Fruit fly (Drosophila melanogaster) whole organism, embryonic: ENCODE measurements around the gene kibra.

Source experiments
- Ada2b ChIP-seq: fragments of 200-800 bp; sonication (Bioruptor generic); IDR thresholded peaks from 2 replicates; pipeline ENCODE4 v1.3.6; 2022; ENCODE audit warnings: missing biosample characterization, missing genetic modification characterization
- CG10267 ChIP-seq: fragments of 200-800 bp; sonication (Bioruptor generic); optimal IDR thresholded peaks from 2 replicates; lab custom pipeline; 2018; ENCODE audit warnings: missing biosample characterization, mild to moderate bottlenecking, missing genetic modification characterization, moderate library complexity
- CG11085 ChIP-seq: fragments of 200-800 bp; sonication (Bioruptor generic); IDR thresholded peaks from 2 replicates; pipeline ENCODE4 v1.3.6; 2022; ENCODE audit warnings: missing biosample characterization, missing genetic modification characterization
- CG11093 ChIP-seq: fragments of 200-800 bp; sonication (Bioruptor generic); IDR thresholded peaks from 3 replicates; pipeline ENCODE4 v1.3.6; 2022; ENCODE audit warnings: missing biosample characterization, missing genetic modification characterization
- CG13123 ChIP-seq: fragments of 200-800 bp; sonication (Bioruptor generic); optimal IDR thresholded peaks from 2 replicates; lab custom pipeline; 2016; ENCODE audit warnings: missing biosample characterization, missing genetic modification characterization
- CG13424 ChIP-seq: fragments of 200-800 bp; sonication (Bioruptor generic); optimal IDR thresholded peaks from 2 replicates; lab custom pipeline; 2019; ENCODE audit warnings: missing biosample characterization, mild to moderate bottlenecking, missing genetic modification characterization, moderate library complexity
- CG16813 ChIP-seq: fragments of 200-800 bp; sonication (Bioruptor generic); IDR thresholded peaks from 3 replicates; pipeline ENCODE4 v1.3.6; 2022; ENCODE audit warnings: missing biosample characterization, missing genetic modification characterization; ENCODE audit not compliant: partially characterized antibody
- CG18476 ChIP-seq: fragments of 200-800 bp; sonication (Bioruptor generic); optimal IDR thresholded peaks from 2 replicates; lab custom pipeline; 2016; ENCODE audit warnings: missing biosample characterization, mild to moderate bottlenecking, missing genetic modification characterization
- CG2120 ChIP-seq: fragments of 200-800 bp; sonication (Bioruptor generic); optimal IDR thresholded peaks from 3 replicates; lab custom pipeline; 2016; ENCODE audit warnings: missing biosample characterization, missing genetic modification characterization
- CG3065 ChIP-seq: fragments of 200-800 bp; sonication (Bioruptor generic); optimal IDR thresholded peaks from 2 replicates; lab custom pipeline; 2016; ENCODE audit warnings: missing biosample characterization, missing genetic modification characterization
- CG32532 ChIP-seq: fragments of 200-800 bp; sonication (Bioruptor generic); IDR thresholded peaks from 2 replicates; pipeline ENCODE4 v1.3.6; 2022; ENCODE audit warnings: missing biosample characterization, missing genetic modification characterization
- CG32767 ChIP-seq: fragments of 200-800 bp; sonication (Bioruptor generic); IDR thresholded peaks from 2 replicates; pipeline ENCODE4 v1.3.6; 2022; ENCODE audit warnings: missing biosample characterization, missing genetic modification characterization
- CG3281 ChIP-seq: fragments of 200-800 bp; sonication (Bioruptor generic); optimal IDR thresholded peaks from 3 replicates; lab custom pipeline; 2017; ENCODE audit warnings: missing biosample characterization, mild to moderate bottlenecking, missing genetic modification characterization
- CG34422 ChIP-seq: fragments of 200-800 bp; sonication (Bioruptor generic); IDR thresholded peaks from 3 replicates; pipeline ENCODE4 v1.3.6; 2022; ENCODE audit warnings: missing biosample characterization, missing genetic modification characterization
- CG3847 ChIP-seq: fragments of 200-800 bp; sonication (Bioruptor generic); IDR thresholded peaks from 2 replicates; pipeline ENCODE4 v1.3.6; 2022; ENCODE audit warnings: missing biosample characterization, missing genetic modification characterization
- CG4328 ChIP-seq: fragments of 200-800 bp; sonication (Bioruptor generic); optimal IDR thresholded peaks from 3 replicates; lab custom pipeline; 2017; ENCODE audit warnings: missing biosample characterization, missing genetic modification reagents, missing genetic modification characterization
- CG5953 ChIP-seq: fragments of 200-800 bp; sonication (Bioruptor generic); IDR thresholded peaks from 2 replicates; pipeline ENCODE4 v1.3.6; 2022; ENCODE audit warnings: missing biosample characterization, missing genetic modification characterization
- CG7372 ChIP-seq: fragments of 200-800 bp; sonication (Bioruptor generic); IDR thresholded peaks from 2 replicates; pipeline ENCODE4 v1.3.6; 2022; ENCODE audit warnings: missing biosample characterization, missing genetic modification characterization
- CG7987 ChIP-seq: fragments of 200-800 bp; sonication (Bioruptor generic); optimal IDR thresholded peaks from 2 replicates; lab custom pipeline; 2018; ENCODE audit warnings: missing biosample characterization, mild to moderate bottlenecking, missing genetic modification characterization, moderate library complexity
- CG9437 ChIP-seq: fragments of 200-800 bp; sonication (Bioruptor generic); optimal IDR thresholded peaks from 2 replicates; lab custom pipeline; 2018; ENCODE audit warnings: missing biosample characterization, mild to moderate bottlenecking, missing genetic modification characterization
- Camta ChIP-seq: fragments of 200-800 bp; sonication (Bioruptor generic); optimal IDR thresholded peaks from 2 replicates; lab custom pipeline; 2016; ENCODE audit warnings: missing biosample characterization, missing genetic modification characterization
- Dek ChIP-seq: fragments of 200-800 bp; sonication (Bioruptor generic); optimal IDR thresholded peaks from 3 replicates; lab custom pipeline; 2019; ENCODE audit warnings: missing biosample characterization, mild to moderate bottlenecking, missing genetic modification characterization, moderate library complexity
- Gug ChIP-seq: fragments of 200-800 bp; sonication (Bioruptor generic); IDR thresholded peaks from 4 replicates; pipeline ENCODE4 v1.3.6; 2022; ENCODE audit warnings: missing biosample characterization, missing genetic modification characterization
- HLH4C ChIP-seq: fragments of 200-800 bp; sonication (Bioruptor generic); IDR thresholded peaks from 3 replicates; pipeline ENCODE4 v1.3.6; 2022; ENCODE audit warnings: missing biosample characterization, missing genetic modification characterization; ENCODE audit not compliant: partially characterized antibody
- Hey ChIP-seq: fragments of 200-800 bp; sonication (Bioruptor generic); optimal IDR thresholded peaks from 3 replicates; lab custom pipeline; 2018; ENCODE audit warnings: missing biosample characterization, mild to moderate bottlenecking, missing genetic modification characterization
- MBD-R2 ChIP-seq: fragments of 200-800 bp; sonication (Bioruptor generic); IDR thresholded peaks from 2 replicates; pipeline ENCODE4 v1.3.6; 2022; ENCODE audit warnings: missing biosample characterization, missing genetic modification characterization
- Myb ChIP-seq: fragments of 200-800 bp; sonication (Bioruptor generic); optimal IDR thresholded peaks from 2 replicates; lab custom pipeline; 2016; ENCODE audit warnings: missing biosample characterization, missing genetic modification characterization
- Nf-YC ChIP-seq: fragments of 200-800 bp; optimal IDR thresholded peaks from 3 replicates; lab custom pipeline; 2019; ENCODE audit warnings: missing biosample characterization, mild to moderate bottlenecking, missing genetic modification characterization, moderate library complexity
- Ravus ChIP-seq: fragments of 200-800 bp; sonication (Bioruptor generic); IDR thresholded peaks from 2 replicates; pipeline ENCODE4 v1.3.6; 2022; ENCODE audit warnings: missing biosample characterization, missing genetic modification characterization
- Rfx ChIP-seq: fragments of 200-800 bp; sonication (Bioruptor generic); IDR thresholded peaks from 2 replicates; pipeline ENCODE4 v1.3.6; 2022; ENCODE audit warnings: missing biosample characterization, missing genetic modification characterization
- Six4 ChIP-seq: fragments of 200-800 bp; sonication (Bioruptor generic); optimal IDR thresholded peaks from 2 replicates; lab custom pipeline; 2016; ENCODE audit warnings: missing biosample characterization, missing genetic modification characterization
- Sox100B ChIP-seq: fragments of 200-800 bp; sonication (Bioruptor generic); optimal IDR thresholded peaks from 3 replicates; lab custom pipeline; 2018; ENCODE audit warnings: missing biosample characterization, mild to moderate bottlenecking, missing genetic modification characterization
- Ssrp ChIP-seq: fragments of 200-800 bp; sonication (Bioruptor generic); optimal IDR thresholded peaks from 2 replicates; lab custom pipeline; 2018; ENCODE audit warnings: missing biosample characterization, mild to moderate bottlenecking, missing genetic modification characterization, moderate library complexity
- abd-A ChIP-seq: fragments of 200-800 bp; sonication (Bioruptor generic); optimal IDR thresholded peaks from 3 replicates; lab custom pipeline; 2019; ENCODE audit warnings: missing biosample characterization, mild to moderate bottlenecking, missing genetic modification characterization, moderate library complexity
- aop ChIP-seq: fragments of 200-800 bp; sonication (Bioruptor generic); IDR thresholded peaks from 2 replicates; pipeline ENCODE4 v1.3.6; 2022; ENCODE audit warnings: missing biosample characterization, missing genetic modification characterization
- cato ChIP-seq: fragments of 200-800 bp; sonication (Bioruptor generic); optimal IDR thresholded peaks from 2 replicates; lab custom pipeline; 2016; ENCODE audit warnings: missing biosample characterization, missing genetic modification characterization, borderline replicate concordance
- ems ChIP-seq: fragments of 200-800 bp; sonication (Bioruptor generic); optimal IDR thresholded peaks from 3 replicates; lab custom pipeline; 2016; ENCODE audit warnings: missing biosample characterization, missing genetic modification characterization
- fru ChIP-seq: fragments of >200 bp; optimal IDR thresholded peaks from 2 replicates; lab custom pipeline; 2017
- gem ChIP-seq: fragments of 200-800 bp; sonication (Bioruptor generic); optimal IDR thresholded peaks from 2 replicates; lab custom pipeline; 2019; ENCODE audit warnings: missing biosample characterization, mild to moderate bottlenecking, missing genetic modification characterization, moderate library complexity
- ham ChIP-seq: fragments of 200-800 bp; sonication (Bioruptor generic); IDR thresholded peaks from 2 replicates; pipeline ENCODE4 v1.3.6; 2022; ENCODE audit warnings: missing biosample characterization, missing genetic modification characterization
- hth ChIP-seq: fragments of >200 bp; optimal IDR thresholded peaks from 2 replicates; lab custom pipeline; 2017; ENCODE audit warnings: inconsistent platforms
- odd ChIP-seq: fragments of 200-800 bp; sonication (Bioruptor generic); optimal IDR thresholded peaks from 2 replicates; lab custom pipeline; 2017; ENCODE audit warnings: missing biosample characterization, mild to moderate bottlenecking, missing genetic modification characterization
- p53 ChIP-seq: fragments of 200-800 bp; sonication (Bioruptor generic); optimal IDR thresholded peaks from 2 replicates; lab custom pipeline; 2016; ENCODE audit warnings: missing biosample characterization, missing genetic modification characterization
- psq ChIP-seq: fragments of 200-800 bp; sonication (Bioruptor generic); optimal IDR thresholded peaks from 2 replicates; lab custom pipeline; 2017; ENCODE audit warnings: missing biosample characterization, missing genetic modification characterization
- slou ChIP-seq: fragments of 200-800 bp; sonication (Bioruptor generic); optimal IDR thresholded peaks from 3 replicates; lab custom pipeline; 2016; ENCODE audit warnings: missing biosample characterization, missing genetic modification characterization
- so ChIP-seq: fragments of 200-800 bp; sonication (Bioruptor generic); IDR thresholded peaks from 3 replicates; pipeline ENCODE4 v1.3.6; 2022; ENCODE audit warnings: missing biosample characterization, missing genetic modification characterization
- sr ChIP-seq: fragments of 200-800 bp; sonication (Bioruptor generic); IDR thresholded peaks from 3 replicates; pipeline ENCODE4 v1.3.6; 2022; ENCODE audit warnings: missing biosample characterization, missing genetic modification characterization
- sug ChIP-seq: fragments of 200-800 bp; optimal IDR thresholded peaks from 2 replicates; lab custom pipeline; 2019; ENCODE audit warnings: missing biosample characterization, mild to moderate bottlenecking, missing genetic modification characterization, moderate library complexity
- unpg ChIP-seq: fragments of 200-800 bp; sonication (Bioruptor generic); optimal IDR thresholded peaks from 3 replicates; lab custom pipeline; 2018; ENCODE audit warnings: missing biosample characterization, mild to moderate bottlenecking, missing genetic modification characterization, moderate library complexity

kibra gene

DNA sequence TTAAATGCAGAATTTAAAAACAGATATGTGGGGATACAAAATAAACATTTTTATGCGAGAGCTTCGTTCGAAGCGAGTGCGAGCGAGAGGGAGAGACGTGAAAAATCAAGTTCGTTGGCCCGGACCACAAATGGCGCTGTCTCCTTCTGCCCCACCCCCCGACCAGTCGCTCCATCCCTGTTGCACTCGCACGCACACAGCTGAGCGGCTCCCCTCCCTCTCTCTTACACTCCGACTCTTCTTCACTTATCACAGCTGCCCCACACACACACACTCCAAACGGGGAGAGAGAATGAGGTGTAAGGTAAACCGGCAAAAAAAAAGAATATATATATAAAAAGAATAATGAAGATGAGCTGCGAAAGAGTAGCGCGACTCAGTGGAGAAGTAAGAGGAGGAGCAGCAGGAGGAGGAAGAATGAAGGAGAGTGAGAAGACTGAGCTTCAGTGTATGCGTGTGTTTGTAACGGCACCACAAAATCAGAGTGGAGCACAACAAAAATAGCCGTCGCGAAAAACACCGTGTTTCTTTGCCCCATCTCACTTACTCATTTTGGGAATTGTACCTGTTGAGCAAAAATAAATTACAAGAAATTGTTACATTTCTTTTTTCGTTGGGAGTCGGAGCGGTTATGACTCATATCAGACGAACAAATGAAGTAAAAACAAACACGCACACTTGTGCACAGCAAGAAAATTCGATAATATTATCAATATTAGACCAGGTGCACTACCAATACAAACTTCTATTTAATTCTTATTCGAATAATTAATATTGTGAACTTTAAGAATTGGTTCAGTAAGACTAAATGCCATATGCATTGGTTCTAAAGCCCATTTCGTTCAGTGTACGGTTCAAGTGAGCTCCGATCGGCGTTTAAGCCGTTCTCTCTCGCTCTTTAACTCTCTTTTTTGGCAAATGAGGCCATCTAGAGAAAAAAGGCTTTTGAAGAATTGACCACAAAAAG lies 14.1 kb upstream of the kibra start:
- peak; percentile 95 for TF ChIP-seq CG13424 (tag; lab: Kevin White, UChicago)
- TF ChIP-seq Myb (GFP tag; lab: Kevin White, UChicago) = peak; percentile 69
- TF ChIP-seq odd (GFP tag; lab: Kevin White, UChicago) = peak; percentile 86
- peak; percentile 92 for TF ChIP-seq Gug
- no peak for TF ChIP-seq fru (lab: Kevin White, UChicago)
- peak; percentile 83 for TF ChIP-seq CG9437 (GFP tag; lab: Kevin White, UChicago)
- peak; percentile 91 for TF ChIP-seq CG13123 (GFP tag; lab: Kevin White, UChicago)
- TF ChIP-seq abd-A = peak; percentile 80
- TF ChIP-seq p53 (GFP tag; lab: Kevin White, UChicago) = peak; percentile 74
- TF ChIP-seq Hey (tag; lab: Kevin White, UChicago) = peak; percentile 41
- peak; percentile 86; the same call in 2 of the 3 replicates for TF ChIP-seq sr
- TF ChIP-seq CG3281 (GFP tag; lab: Kevin White, UChicago) = peak; percentile 91
- TF ChIP-seq CG32767 (GFP tag; lab: Robert Waterston, UW) = peak; percentile 92
- peak; percentile 76 for TF ChIP-seq cato
- TF ChIP-seq sug (tag; lab: Kevin White, UChicago) = peak; percentile 41
- peak; percentile 89 for TF ChIP-seq CG11093 (GFP tag; lab: Robert Waterston, UW)
- TF ChIP-seq Nf-YC (tag; lab: Kevin White, UChicago) = peak; percentile 18
- peak; percentile 94 for TF ChIP-seq ems (GFP tag; lab: Kevin White, UChicago)
- TF ChIP-seq Ssrp (tag; lab: Kevin White, UChicago) = peak; percentile 96
- TF ChIP-seq Ada2b (GFP tag; lab: Robert Waterston, UW) = peak; percentile 97
- no peak for TF ChIP-seq HLH4C (GFP tag; lab: Robert Waterston, UW)
- no peak for TF ChIP-seq CG16813 (GFP tag; lab: Robert Waterston, UW)
- peak; percentile 95 for TF ChIP-seq CG2120 (GFP tag; lab: Kevin White, UChicago)
- peak; percentile 96 for TF ChIP-seq unpg (GFP tag; lab: Kevin White, UChicago)
- TF ChIP-seq CG7372 (GFP tag; lab: Robert Waterston, UW) = peak; percentile 94
- peak; percentile 94 for TF ChIP-seq Dek (tag; lab: Kevin White, UChicago)
- peak; percentile 94 for TF ChIP-seq Camta (GFP tag; lab: Kevin White, UChicago)
- peak; percentile 63; the same call in 1 of the 2 replicates for TF ChIP-seq ham
- peak; percentile 94 for TF ChIP-seq CG34422 (GFP tag; lab: Robert Waterston, UW)
- peak; percentile 90 for TF ChIP-seq CG11085 (GFP tag; lab: Robert Waterston, UW)
- TF ChIP-seq CG7987 (GFP tag; lab: Kevin White, UChicago) = peak; percentile 76
- TF ChIP-seq Ravus (GFP tag; lab: Robert Waterston, UW) = peak; percentile 89
- TF ChIP-seq CG4328 (GFP tag; lab: Kevin White, UChicago) = peak; percentile 60
- peak; percentile 97 for TF ChIP-seq Rfx (GFP tag; lab: Robert Waterston, UW)
- TF ChIP-seq CG10267 (tag; lab: Kevin White, UChicago) = peak; percentile 83
- TF ChIP-seq slou (GFP tag; lab: Kevin White, UChicago) = peak; percentile 82
- TF ChIP-seq gem (tag; lab: Kevin White, UChicago) = peak; percentile 97
- peak; percentile 92 for TF ChIP-seq CG3847 (GFP tag; lab: Robert Waterston, UW)
- TF ChIP-seq CG18476 (GFP tag; lab: Kevin White, UChicago) = peak; percentile 88
- peak; percentile 89 for TF ChIP-seq CG5953 (GFP tag; lab: Robert Waterston, UW)
- TF ChIP-seq so = peak; percentile 95
- peak; percentile 96 for TF ChIP-seq CG32532 (GFP tag; lab: Robert Waterston, UW)
- peak; percentile 80 for TF ChIP-seq aop (GFP tag; lab: Robert Waterston, UW)
- TF ChIP-seq MBD-R2 (GFP tag; lab: Robert Waterston, UW) = peak; percentile 79
- TF ChIP-seq psq (GFP tag; lab: Kevin White, UChicago) = peak; percentile 75
- TF ChIP-seq hth = no peak
- TF ChIP-seq Sox100B (GFP tag; lab: Kevin White, UChicago) = peak; percentile 91
- peak; percentile 90 for TF ChIP-seq CG3065 (GFP tag; lab: Kevin White, UChicago)
- peak; percentile 94 for TF ChIP-seq Six4 (GFP tag; lab: Kevin White, UChicago)
